Worm (Caenorhabditis elegans) whole organism, L4 larva: ENCODE results near the gene nlp-64.

Experiments used
- D1046.2 ChIP-seq: fragments of 200-800 bp; sonication (Bioruptor generic); IDR thresholded peaks from 2 replicates; pipeline ENCODE4 v1.3.6; 2022; ENCODE audit warnings: missing genetic modification characterization, missing compliant biosample characterization
- F26F4.8 ChIP-seq: fragments of 200-800 bp; sonication (Bioruptor generic); conservative IDR thresholded peaks from 2 replicates; pipeline ENCODE4 v1.3.6; 2022; ENCODE audit warnings: missing genetic modification characterization, missing compliant biosample characterization
- F37D6.2 ChIP-seq: sonication (generic microtip); optimal IDR thresholded peaks from 2 replicates; lab custom pipeline; 2016; ENCODE audit warnings: mild to moderate bottlenecking, missing genetic modification characterization, missing compliant biosample characterization
- F44E2.7 ChIP-seq: fragments of 200-800 bp; sonication (Bioruptor generic); IDR thresholded peaks from 2 replicates; pipeline ENCODE4 v2.1.2; 2022; ENCODE audit warnings: missing genetic modification characterization, missing compliant biosample characterization
- T26A8.4 ChIP-seq: fragments of 200-800 bp; sonication (Bioruptor generic); IDR thresholded peaks from 2 replicates; pipeline ENCODE4 v1.3.6; 2022; ENCODE audit warnings: missing genetic modification characterization, missing compliant biosample characterization
- Y48G9A.11 ChIP-seq: fragments of 200-800 bp; sonication (Bioruptor generic); IDR thresholded peaks from 2 replicates; pipeline ENCODE4 v1.3.6; 2022; ENCODE audit warnings: missing genetic modification reagents, missing genetic modification characterization, missing compliant biosample characterization
- ZK337.2 ChIP-seq: fragments of 200-800 bp; sonication (Bioruptor generic); IDR thresholded peaks from 2 replicates; pipeline ENCODE4 v1.3.6; 2022; ENCODE audit warnings: missing genetic modification reagents, missing genetic modification characterization, missing compliant biosample characterization
- ama-1 ChIP-seq: fragments of 150-350 bp; optimal IDR thresholded peaks from 2 replicates; lab custom pipeline; 2014; ENCODE audit warnings: inconsistent platforms, mixed read lengths
- ceh-20 ChIP-seq: fragments of 200-800 bp; sonication (Bioruptor generic); IDR thresholded peaks from 2 replicates; pipeline ENCODE4 v1.3.6; 2022; ENCODE audit warnings: missing genetic modification reagents, missing genetic modification characterization, missing compliant biosample characterization
- ceh-28 ChIP-seq: fragments of 150-350 bp; optimal IDR thresholded peaks from 2 replicates; lab custom pipeline; 2014; ENCODE audit warnings: missing biosample characterization, missing genetic modification reagents, missing genetic modification characterization
- dmd-6 ChIP-seq: fragments of 200-800 bp; sonication (Bioruptor generic); IDR thresholded peaks from 2 replicates; pipeline ENCODE4 v1.3.6; 2022; ENCODE audit warnings: missing genetic modification reagents, missing genetic modification characterization, missing compliant biosample characterization
- dmd-8 ChIP-seq: fragments of 200-800 bp; sonication (Bioruptor generic); IDR thresholded peaks from 2 replicates; pipeline ENCODE4 v1.3.6; 2022; ENCODE audit warnings: missing genetic modification characterization, missing compliant biosample characterization
- dmd-9 ChIP-seq: fragments of 200-800 bp; sonication (Bioruptor generic); IDR thresholded peaks from 2 replicates; pipeline ENCODE4 v1.3.6; 2022; ENCODE audit warnings: missing genetic modification reagents, missing genetic modification characterization, missing compliant biosample characterization
- dpl-1 ChIP-seq: fragments of 150-350 bp; optimal IDR thresholded peaks from 2 replicates; lab custom pipeline; 2014; ENCODE audit warnings: missing biosample characterization, missing genetic modification reagents, missing genetic modification characterization
- dve-1 ChIP-seq: sonication (generic microtip); optimal IDR thresholded peaks from 2 replicates; lab custom pipeline; 2017; ENCODE audit warnings: antibody characterized with exemption, mild to moderate bottlenecking, missing genetic modification characterization, missing compliant biosample characterization; ENCODE audit not compliant: insufficient read depth
- egl-27 ChIP-seq: sonication (generic microtip); optimal IDR thresholded peaks from 3 replicates; lab custom pipeline; 2017; ENCODE audit warnings: missing biosample characterization, missing genetic modification reagents, missing genetic modification characterization
- egl-43 ChIP-seq: fragments of 200-800 bp; sonication (Bioruptor generic); IDR thresholded peaks from 2 replicates; pipeline ENCODE4 v1.3.6; 2022; ENCODE audit warnings: missing genetic modification reagents, missing genetic modification characterization, missing compliant biosample characterization
- fkh-10 ChIP-seq: fragments of 150-350 bp; optimal IDR thresholded peaks from 2 replicates; lab custom pipeline; 2014; ENCODE audit warnings: missing biosample characterization, missing genetic modification reagents, missing genetic modification characterization
- hif-1 ChIP-seq, 2 experiments: sonication (generic microtip); optimal IDR thresholded peaks; 2 replicates each; lab custom pipeline; 2016 to 2017; ENCODE audit warnings: missing compliant biosample characterization in 2 of 2, missing genetic modification characterization in 2 of 2, missing genetic modification reagents in 2 of 2, missing genotype in 2 of 2, mild to moderate bottlenecking in 1 of 2
- hlh-11 ChIP-seq: fragments of 200-800 bp; sonication (Bioruptor generic); optimal IDR thresholded peaks from 2 replicates; lab custom pipeline; 2018; ENCODE audit warnings: mild to moderate bottlenecking, missing genetic modification characterization, missing compliant biosample characterization
- hlh-30 ChIP-seq: sonication (generic microtip); optimal IDR thresholded peaks from 2 replicates; lab custom pipeline; 2017; ENCODE audit warnings: antibody characterized with exemption, mild to moderate bottlenecking, missing genetic modification characterization, missing compliant biosample characterization; ENCODE audit not compliant: insufficient read depth
- hmg-1.1 ChIP-seq: fragments of 200-800 bp; sonication (Bioruptor generic); IDR thresholded peaks from 2 replicates; pipeline ENCODE4 v1.3.6; 2022; ENCODE audit warnings: missing genetic modification reagents, missing genetic modification characterization, missing compliant biosample characterization
- lin-1 ChIP-seq: fragments of 200-800 bp; sonication (Bioruptor generic); IDR thresholded peaks from 2 replicates; pipeline ENCODE4 v1.3.6; 2022; ENCODE audit warnings: missing genetic modification reagents, missing genetic modification characterization, missing compliant biosample characterization
- lin-15B ChIP-seq: fragments of 150-350 bp; sonication (generic microtip); optimal IDR thresholded peaks from 3 replicates; lab custom pipeline; 2014; ENCODE audit warnings: missing biosample characterization, missing genetic modification characterization
- lin-38 ChIP-seq: fragments of 200-800 bp; sonication (Bioruptor generic); IDR thresholded peaks from 2 replicates; pipeline ENCODE4 v1.3.6; 2022; ENCODE audit warnings: missing genetic modification reagents, missing genetic modification characterization, missing compliant biosample characterization
- lin-39 ChIP-seq: fragments of 150-350 bp; optimal IDR thresholded peaks from 2 replicates; lab custom pipeline; 2014; ENCODE audit warnings: missing biosample characterization, missing genetic modification reagents, missing genetic modification characterization
- mdt-29 ChIP-seq: fragments of 200-800 bp; sonication (Bioruptor generic); IDR thresholded peaks from 2 replicates; pipeline ENCODE4 v1.3.6; 2022; ENCODE audit warnings: missing genetic modification reagents, missing genetic modification characterization, missing compliant biosample characterization
- mep-1 ChIP-seq: fragments of 150-350 bp; sonication (generic microtip); optimal IDR thresholded peaks from 3 replicates; lab custom pipeline; 2014; ENCODE audit warnings: missing biosample characterization, missing genetic modification characterization
- mes-2 ChIP-seq: sonication (generic microtip); optimal IDR thresholded peaks from 2 replicates; lab custom pipeline; 2016; ENCODE audit warnings: missing genotype, mild to moderate bottlenecking, missing genetic modification characterization, missing compliant biosample characterization; ENCODE audit not compliant: poor library complexity, severe bottlenecking
- mxl-2 ChIP-seq: fragments of 200-800 bp; sonication (Bioruptor generic); conservative IDR thresholded peaks from 2 replicates; pipeline ENCODE4 v1.3.6; 2022; ENCODE audit warnings: missing genetic modification reagents, missing genetic modification characterization, missing compliant biosample characterization
- nhr-10 ChIP-seq: fragments of 150-350 bp; optimal IDR thresholded peaks from 2 replicates; lab custom pipeline; 2014; ENCODE audit warnings: missing biosample characterization, missing genetic modification characterization
- nhr-102 ChIP-seq: sonication (generic microtip); optimal IDR thresholded peaks from 2 replicates; lab custom pipeline; 2016; ENCODE audit warnings: mild to moderate bottlenecking, missing genetic modification characterization, moderate library complexity, missing compliant biosample characterization
- nhr-11 ChIP-seq: fragments of 150-350 bp; optimal IDR thresholded peaks from 2 replicates; lab custom pipeline; 2014; ENCODE audit warnings: missing biosample characterization, missing genetic modification characterization
- nhr-111 ChIP-seq: fragments of 200-800 bp; sonication (Bioruptor generic); optimal IDR thresholded peaks from 2 replicates; lab custom pipeline; 2018; ENCODE audit warnings: mild to moderate bottlenecking, missing genetic modification characterization, missing compliant biosample characterization
- nhr-237 ChIP-seq: sonication (generic microtip); optimal IDR thresholded peaks from 2 replicates; lab custom pipeline; 2017; ENCODE audit warnings: missing biosample characterization, missing genetic modification characterization
- nhr-28 ChIP-seq: fragments of 150-350 bp; optimal IDR thresholded peaks from 2 replicates; lab custom pipeline; 2014; ENCODE audit warnings: missing biosample characterization, missing genetic modification characterization
- pha-4 ChIP-seq, 2 experiments: fragments of 150-350 bp in 1 of 2; fragments of 200-800 bp in 1 of 2; sonication (Bioruptor generic) in 1 of 2; IDR thresholded peaks in 1 of 2; optimal IDR thresholded peaks in 1 of 2; 2 replicates each; pipeline versions ENCODE4 v1.3.6 to Lab custom; 2014 to 2022; ENCODE audit warnings: missing genetic modification characterization in 2 of 2, missing genetic modification reagents in 2 of 2, missing biosample characterization in 1 of 2, missing compliant biosample characterization in 1 of 2
- php-3 ChIP-seq: fragments of 200-800 bp; sonication (Bioruptor generic); IDR thresholded peaks from 2 replicates; pipeline ENCODE4 v1.3.6; 2022; ENCODE audit warnings: missing genetic modification reagents, missing genetic modification characterization, missing compliant biosample characterization
- pqm-1 ChIP-seq: sonication (generic microtip); optimal IDR thresholded peaks from 2 replicates; lab custom pipeline; 2017; ENCODE audit warnings: missing biosample characterization, missing genetic modification characterization
- rbr-2 ChIP-seq: sonication (generic microtip); optimal IDR thresholded peaks from 2 replicates; lab custom pipeline; 2016; ENCODE audit warnings: missing genotype, missing genetic modification characterization, missing compliant biosample characterization
- sdz-12 ChIP-seq: fragments of 200-800 bp; sonication (Bioruptor generic); optimal IDR thresholded peaks from 2 replicates; lab custom pipeline; 2018; ENCODE audit warnings: mild to moderate bottlenecking, missing genetic modification characterization, missing compliant biosample characterization
- skn-1 ChIP-seq: fragments of 150-350 bp; optimal IDR thresholded peaks from 2 replicates; lab custom pipeline; 2014; ENCODE audit warnings: missing biosample characterization, missing genetic modification characterization
- spr-1 ChIP-seq: sonication (generic microtip); optimal IDR thresholded peaks from 2 replicates; lab custom pipeline; 2016; ENCODE audit warnings: mild to moderate bottlenecking, missing genetic modification characterization, missing compliant biosample characterization
- tra-1 ChIP-seq: fragments of 200-800 bp; sonication (Bioruptor generic); IDR thresholded peaks from 2 replicates; pipeline ENCODE4 v1.3.6; 2022; ENCODE audit warnings: missing genetic modification reagents, missing genetic modification characterization, missing compliant biosample characterization
- unc-130 ChIP-seq: sonication (generic microtip); optimal IDR thresholded peaks from 2 replicates; lab custom pipeline; 2016; ENCODE audit warnings: missing genetic modification reagents, missing genetic modification characterization, missing compliant biosample characterization
- unc-39 ChIP-seq: sonication (generic microtip); optimal IDR thresholded peaks from 2 replicates; lab custom pipeline; 2017; ENCODE audit warnings: missing biosample characterization, missing genetic modification characterization
- unc-62 ChIP-seq, 3 experiments: fragments of 150-350 bp in 1 of 3; sonication (generic microtip); optimal IDR thresholded peaks in 2 of 3; peaks in 1 of 3; 1 replicate in 1 of 3; 2 replicates in 2 of 3; lab custom pipeline; 2014 to 2017; ENCODE audit warnings: missing biosample characterization in 3 of 3, missing genetic modification characterization in 3 of 3, missing genetic modification reagents in 3 of 3, missing genotype in 1 of 3
- vab-7 ChIP-seq: fragments of 200-800 bp; sonication (Bioruptor generic); IDR thresholded peaks from 2 replicates; pipeline ENCODE4 v1.3.6; 2022; ENCODE audit warnings: missing genetic modification reagents, missing genetic modification characterization, missing compliant biosample characterization

The nlp-64 gene

ce11 chrX:325597-326161 is 14.6 kb upstream of the nlp-64 start, which contains the start of gene M02E1.1 (continued):
- TF ChIP-seq nhr-10 (tag; lab: Kevin White, UChicago) = no peak
- TF ChIP-seq php-3 (GFP tag; lab: Robert Waterston, UW) = no peak
- no peak for TF ChIP-seq mdt-29 (GFP tag; lab: Robert Waterston, UW)
- no peak for TF ChIP-seq D1046.2 (GFP tag; lab: Robert Waterston, UW)
- peak; percentile 44 for TF ChIP-seq mep-1
- TF ChIP-seq hlh-11 = peak; percentile 36
- no peak for TF ChIP-seq ZK337.2 (GFP tag; lab: Robert Waterston, UW)
- TF ChIP-seq pha-4 (GFP tag; IDR thresholded peaks at IDR 0.05; lab: Robert Waterston, UW) = no peak
- no peak for TF ChIP-seq pha-4 (tag; optimal IDR thresholded peaks at IDR 0.05; lab: Kevin White, UChicago)
- TF ChIP-seq sdz-12 = no peak
- peak; percentile 64 for TF ChIP-seq ceh-28
- TF ChIP-seq F26F4.8 (GFP tag; lab: Robert Waterston, UW) = no peak
- TF ChIP-seq hlh-30 = peak; percentile 73
- TF ChIP-seq lin-39 = no peak
- TF ChIP-seq unc-39 (tag; lab: Kevin White, UChicago) = no peak
- no peak for TF ChIP-seq nhr-111
- no peak for TF ChIP-seq T26A8.4 (GFP tag; lab: Robert Waterston, UW)
- no peak for TF ChIP-seq skn-1 (tag; lab: Kevin White, UChicago)
- TF ChIP-seq mes-2 = peak; percentile 46
- no peak for TF ChIP-seq rbr-2
- no peak for TF ChIP-seq F37D6.2 (tag; lab: Kevin White, UChicago)
- TF ChIP-seq nhr-102 = no peak
- peak in 1 of 2 experiments; percentile 98 for TF ChIP-seq hif-1 (tag; optimal IDR thresholded peaks at IDR 0.05; lab: Kevin White, UChicago)
- 0 out of 2 replicates have a peak, but pooled peaks have one; percentile 17 for TF ChIP-seq dmd-6 (GFP tag; lab: Robert Waterston, UW)
- peak; percentile 7 for TF ChIP-seq dpl-1 (GFP tag; lab: Kevin White, UChicago)
- no peak for TF ChIP-seq egl-27 (tag; lab: Kevin White, UChicago)
- TF ChIP-seq fkh-10 (GFP tag; lab: Kevin White, UChicago) = no peak
- TF ChIP-seq dmd-8 (GFP tag; lab: Robert Waterston, UW) = no peak
- TF ChIP-seq spr-1 = no peak
- TF ChIP-seq vab-7 (GFP tag; lab: Robert Waterston, UW) = no peak
- TF ChIP-seq egl-43 (GFP tag; lab: Robert Waterston, UW) = no peak

ce11 chrX:324021-324420 is 12.9 kb upstream of the nlp-64 start:
- TF ChIP-seq ama-1 (lab: Kevin White, UChicago) (no peak), nhr-11 (tag; lab: Kevin White, UChicago) (peak; percentile 76), lin-38 (GFP tag; lab: Robert Waterston, UW) (peak; percentile 39; the same call in 1 of the 2 replicates), F37D6.2 (tag; lab: Kevin White, UChicago) (peak; percentile 9), ceh-28 (no peak), mxl-2 (GFP tag; lab: Robert Waterston, UW) (no peak), unc-130 (no peak), egl-43 (GFP tag; lab: Robert Waterston, UW) (peak; percentile 49; the same call in 1 of the 2 replicates), dve-1 (tag; lab: Kevin White, UChicago) (peak; percentile 59), nhr-28 (tag; lab: Kevin White, UChicago) (peak; percentile 6), hlh-11 (peak; percentile 68), dmd-6 (GFP tag; lab: Robert Waterston, UW) (peak; percentile 32), lin-15B (tag; lab: Kevin White, UChicago) (no peak), unc-62 (GFP tag; optimal IDR thresholded peaks at IDR 0.05 in 1 of 2; lab: Kevin White, UChicago) (no peak), unc-62 (tag; optimal IDR thresholded peaks at IDR 0.05; lab: Kevin White, UChicago) (no peak), hif-1 (tag; optimal IDR thresholded peaks at IDR 0.05; lab: Kevin White, UChicago) (peak in 1 of 2 experiments; percentile 75), nhr-237 (no peak), hmg-1.1 (peak; percentile 81), lin-1 (GFP tag; lab: Robert Waterston, UW) (peak; percentile 28; the same call in 1 of the 2 replicates), tra-1 (GFP tag; lab: Robert Waterston, UW) (no peak), mep-1 (peak; percentile 79), pqm-1 (tag; lab: Kevin White, UChicago) (no peak), dmd-9 (GFP tag; lab: Robert Waterston, UW) (0 out of 2 replicates have a peak, but pooled peaks have one; percentile 39), dpl-1 (GFP tag; lab: Kevin White, UChicago) (peak; percentile 32), ceh-20 (0 out of 2 replicates have a peak, but pooled peaks have one; percentile 43), F44E2.7 (GFP tag; lab: Robert Waterston, UW) (no peak), Y48G9A.11 (no peak), nhr-111 (no peak)
